Fruit fly (Drosophila melanogaster): Measurements from ENCODE around the gene Ada2b.

Gene Ada2b

dm6 chr3R:8187446-8188133, 52.7 kb downstream of the Ada2b start (continued):
- TF ChIP-seq salr (GFP tag; optimal IDR thresholded peaks at IDR 0.05) (no peak), net (GFP tag; optimal IDR thresholded peaks at IDR 0.05) (no peak), ss (GFP tag; optimal IDR thresholded peaks at IDR 0.05) (peak; percentile 3 to 5), CG3919 (GFP tag; optimal IDR thresholded peaks at IDR 0.05) (peak; percentile 36), eg (GFP tag; IDR thresholded peaks at IDR 0.05) (no peak), CG6808 (GFP tag; optimal IDR thresholded peaks at IDR 0.05) (no peak), Eip78C (GFP tag) (peak; percentile 15), CG3032 (tag; optimal IDR thresholded peaks at IDR 0.05) (no peak), fd59A (GFP tag; optimal IDR thresholded peaks at IDR 0.05) (no peak), CG11762 (GFP tag; optimal IDR thresholded peaks at IDR 0.05; ENCODE audit: insufficient read depth) (no peak), topi (GFP tag; optimal IDR thresholded peaks at IDR 0.05) (no peak), CG6163 (GFP tag; IDR thresholded peaks at IDR 0.05) (peak; percentile 37; the same call in 1 of the 3 replicates), Hr39 (GFP tag; optimal IDR thresholded peaks at IDR 0.05) (no peak), CG6276 (GFP tag; optimal IDR thresholded peaks at IDR 0.05) (no peak), CG11294 (GFP tag; IDR thresholded peaks at IDR 0.05) (no peak), lz (GFP tag; optimal IDR thresholded peaks at IDR 0.05) (no peak), fd85E (GFP tag; optimal IDR thresholded peaks at IDR 0.05) (no peak), Met (GFP tag; optimal IDR thresholded peaks at IDR 0.05) (no peak)

Measured in whole organism, prepupa.